Fruit fly (Drosophila melanogaster): ENCODE measurements around the gene GILT1.

GILT1 gene

DNA sequence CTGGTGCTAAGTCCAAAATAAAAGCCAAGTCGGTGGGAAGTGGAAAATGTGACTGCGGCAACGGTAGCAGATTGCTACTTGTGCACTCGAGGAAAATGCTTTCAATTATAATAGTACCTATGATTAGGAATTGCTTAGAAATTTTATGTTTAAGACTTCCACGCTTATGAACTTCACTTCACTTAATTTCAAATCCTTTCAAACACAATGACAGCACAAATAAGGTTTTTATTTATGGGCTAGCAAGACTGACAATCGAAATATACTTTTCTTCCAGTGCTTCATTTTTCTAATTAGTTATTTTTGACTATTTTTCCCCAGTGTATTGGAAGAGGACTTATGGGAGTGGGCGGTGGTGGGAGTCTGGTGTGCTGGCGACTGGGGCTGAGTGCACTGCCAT lies 46.7 kb upstream of the GILT1 start (continued):
- peak; percentile 29 for TF ChIP-seq CG1529 (GFP tag; optimal IDR thresholded peaks at IDR 0.05)
- no peak for TF ChIP-seq maf-S (GFP tag; optimal IDR thresholded peaks at IDR 0.05)
- TF ChIP-seq slou (GFP tag; optimal IDR thresholded peaks at IDR 0.05), result no peak
- no peak for TF ChIP-seq CG9727 (GFP tag; optimal IDR thresholded peaks at IDR 0.05)
- TF ChIP-seq CG12155 (GFP tag; optimal IDR thresholded peaks at IDR 0.05), result no peak
- TF ChIP-seq aop (GFP tag; IDR thresholded peaks at IDR 0.05), result no peak
- no peak for TF ChIP-seq br (optimal IDR thresholded peaks at IDR 0.05)
- TF ChIP-seq Drgx (GFP tag; IDR thresholded peaks at IDR 0.05), result no peak
- TF ChIP-seq CG17568 (GFP tag; optimal IDR thresholded peaks at IDR 0.05), result no peak
- no peak for TF ChIP-seq Dek (tag; optimal IDR thresholded peaks at IDR 0.05)
- TF ChIP-seq bab2 (GFP tag; optimal IDR thresholded peaks at IDR 0.05), result peak; percentile 15
- no peak for TF ChIP-seq Doc2 (GFP tag; IDR thresholded peaks at IDR 0.05)
- TF ChIP-seq Hr39 (optimal IDR thresholded peaks at IDR 0.05), result no peak
- TF ChIP-seq CG10654 (GFP tag; optimal IDR thresholded peaks at IDR 0.05), result no peak
- no peak for TF ChIP-seq Sin3A (optimal IDR thresholded peaks at IDR 0.05)
- TF ChIP-seq Nf-YB (GFP tag; optimal IDR thresholded peaks at IDR 0.05), result no peak
- TF ChIP-seq gce (GFP tag; IDR thresholded peaks at IDR 0.05), result no peak
- TF ChIP-seq Vsx1 (GFP tag; optimal IDR thresholded peaks at IDR 0.05), result no peak
- no peak for TF ChIP-seq Bteb2 (GFP tag; optimal IDR thresholded peaks at IDR 0.05)
- no peak for TF ChIP-seq mirr (GFP tag; optimal IDR thresholded peaks at IDR 0.05)
- no peak for TF ChIP-seq Opbp (GFP tag; IDR thresholded peaks at IDR 0.05; ENCODE audit: partially characterized antibody)
- no peak for TF ChIP-seq fu2 (GFP tag; optimal IDR thresholded peaks at IDR 0.05)
- TF ChIP-seq dpn (GFP tag; optimal IDR thresholded peaks at IDR 0.05), result no peak
- no peak for TF ChIP-seq lilli (GFP tag; optimal IDR thresholded peaks at IDR 0.05)
- no peak for TF ChIP-seq emc (GFP tag; optimal IDR thresholded peaks at IDR 0.05)
- TF ChIP-seq H15 (GFP tag; IDR thresholded peaks at IDR 0.05), result no peak
- TF ChIP-seq Hr78 (GFP tag; optimal IDR thresholded peaks at IDR 0.05), result no peak
- TF ChIP-seq ems (GFP tag; optimal IDR thresholded peaks at IDR 0.05), result no peak
- TF ChIP-seq ato (GFP tag; IDR thresholded peaks at IDR 0.05; ENCODE audit: partially characterized antibody), result no peak
- TF ChIP-seq Bgb (GFP tag; IDR thresholded peaks at IDR 0.05; ENCODE audit: partially characterized antibody), result no peak
- TF ChIP-seq bigmax (GFP tag; optimal IDR thresholded peaks at IDR 0.05), result no peak
- no peak for TF ChIP-seq Usf (GFP tag; optimal IDR thresholded peaks at IDR 0.05)
- no peak for TF ChIP-seq CG42726 (GFP tag; IDR thresholded peaks at IDR 0.05; ENCODE audit: partially characterized antibody)
- peak; percentile 15 for TF ChIP-seq bcd (GFP tag; optimal IDR thresholded peaks at IDR 0.05)
- peak; percentile 49 for TF ChIP-seq row (GFP tag; IDR thresholded peaks at IDR 0.05)
- TF ChIP-seq inv (GFP tag; IDR thresholded peaks at IDR 0.05; ENCODE audit: partially characterized antibody), result no peak
- TF ChIP-seq CG13624 (GFP tag; optimal IDR thresholded peaks at IDR 0.05), result no peak
- TF ChIP-seq CG17186 (GFP tag; optimal IDR thresholded peaks at IDR 0.05), result no peak
- peak; percentile 58 for TF ChIP-seq CG17361 (GFP tag; IDR thresholded peaks at IDR 0.05)
- TF ChIP-seq al (GFP tag; IDR thresholded peaks at IDR 0.05), result no peak
- TF ChIP-seq phol (tag; optimal IDR thresholded peaks at IDR 0.05), result peak; percentile 73
- peak; percentile 51 for TF ChIP-seq CG15601 (tag; optimal IDR thresholded peaks at IDR 0.05)
- TF ChIP-seq CG8924 (tag; optimal IDR thresholded peaks at IDR 0.05), result peak; percentile 41
- no peak for TF ChIP-seq seq (GFP tag; IDR thresholded peaks at IDR 0.05)
- peak; percentile 38 for TF ChIP-seq Asciz (GFP tag; optimal IDR thresholded peaks at IDR 0.05)
- TF ChIP-seq CG1832 (GFP tag; optimal IDR thresholded peaks at IDR 0.05), result no peak
- TF ChIP-seq dysf (GFP tag; IDR thresholded peaks at IDR 0.05), result peak; percentile 37; the same call in 1 of the 3 replicates
- no peak for TF ChIP-seq odd (GFP tag; optimal IDR thresholded peaks at IDR 0.05)
- no peak for TF ChIP-seq zfh1 (GFP tag; IDR thresholded peaks at IDR 0.05)
- no peak for TF ChIP-seq CG3726 (GFP tag; IDR thresholded peaks at IDR 0.05)
- TF ChIP-seq CG15479 (GFP tag; optimal IDR thresholded peaks at IDR 0.05), result no peak
- TF ChIP-seq Ets65A (GFP tag), result no peak
- no peak for TF ChIP-seq kah (GFP tag; optimal IDR thresholded peaks at IDR 0.05)
